Worm (Caenorhabditis elegans) whole organism, late embryonic: ENCODE measurements around the gene atn-1.

Experiments used
- F13H6.1 ChIP-seq: sonication (generic microtip); optimal IDR thresholded peaks from 2 replicates; lab custom pipeline; 2016; ENCODE audit warnings: missing genetic modification characterization, missing compliant biosample characterization
- pat-9 ChIP-seq: fragments of 200-800 bp; sonication (Bioruptor generic); optimal IDR thresholded peaks from 2 replicates; lab custom pipeline; 2018; ENCODE audit warnings: mild to moderate bottlenecking, missing genetic modification characterization, moderate library complexity, missing compliant biosample characterization

ce11 chrV:12486934-12487333 is 8.7 kb downstream of the atn-1 start, which contains the start of gene inx-11:
- TF ChIP-seq pat-9 (no peak), F13H6.1 (tag; lab: Kevin White, UChicago) (no peak)
